Worm (Caenorhabditis elegans) whole organism, early embryonic: ENCODE results near the gene F20G2.2.

ENCODE experiments used
- ceh-13 ChIP-seq: fragments of 200-800 bp; sonication (Bioruptor generic); optimal IDR thresholded peaks from 2 replicates; lab custom pipeline; 2018; ENCODE audit warnings: mild to moderate bottlenecking, missing genetic modification characterization, missing compliant biosample characterization
- sea-1 ChIP-seq: fragments of 200-800 bp; sonication (Bioruptor generic); conservative IDR thresholded peaks from 2 replicates; pipeline ENCODE4 v1.3.6; 2022; ENCODE audit warnings: missing genetic modification characterization, missing compliant biosample characterization

DNA sequence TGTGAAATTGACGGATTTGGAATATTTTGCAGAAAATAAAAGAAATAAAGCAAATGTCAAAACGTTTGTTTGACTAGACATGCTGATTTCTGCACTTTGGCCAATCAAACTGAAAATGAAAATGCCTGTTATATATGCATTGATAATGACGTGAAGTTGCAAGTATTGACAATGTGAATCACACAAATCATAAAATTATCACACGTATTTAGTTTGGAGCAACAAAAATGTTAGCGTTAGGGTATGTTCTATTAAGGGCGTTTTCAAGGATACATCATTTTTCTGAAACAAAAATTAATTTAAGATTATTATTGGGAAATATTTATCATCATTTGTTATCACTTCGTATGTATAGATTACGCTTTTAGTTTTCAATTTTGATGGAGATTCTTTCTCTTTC, 4.4 kb downstream of the F20G2.2 start, which contains the start of gene cld-9:
- TF ChIP-seq ceh-13 (GFP tag; lab: Kevin White, UChicago) (no peak), sea-1 (GFP tag; lab: Robert Waterston, UW) (no peak)
